Worm (Caenorhabditis elegans) whole organism, L2 larva: ENCODE data around the gene Y69H2.7.

Experiments used
- C34F6.9 ChIP-seq: fragments of 150-350 bp; optimal IDR thresholded peaks from 2 replicates; lab custom pipeline; 2014; ENCODE audit warnings: missing biosample characterization, missing genetic modification characterization
- R02D3.7 ChIP-seq: fragments of 150-350 bp; optimal IDR thresholded peaks from 2 replicates; lab custom pipeline; 2014; ENCODE audit warnings: missing biosample characterization, missing genetic modification characterization
- ZK546.5 ChIP-seq: sonication (generic microtip); optimal IDR thresholded peaks from 2 replicates; lab custom pipeline; 2017; ENCODE audit warnings: missing biosample characterization, missing genetic modification characterization
- alr-1 ChIP-seq: fragments of 150-350 bp; optimal IDR thresholded peaks from 2 replicates; lab custom pipeline; 2014; ENCODE audit warnings: missing biosample characterization, missing genetic modification characterization
- aly-2 ChIP-seq: fragments of 150-350 bp; optimal IDR thresholded peaks from 2 replicates; lab custom pipeline; 2014; ENCODE audit warnings: missing biosample characterization, missing genetic modification characterization
- ama-1 ChIP-seq: fragments of 150-350 bp; optimal IDR thresholded peaks from 2 replicates; lab custom pipeline; 2018; ENCODE audit warnings: inconsistent platforms
- blmp-1 ChIP-seq: sonication (generic microtip); optimal IDR thresholded peaks from 2 replicates; lab custom pipeline; 2017; ENCODE audit warnings: missing genetic modification characterization, mild to moderate bottlenecking, missing compliant biosample characterization, antibody characterized with exemption, moderate library complexity; ENCODE audit not compliant: insufficient read depth
- ceh-16 ChIP-seq: fragments of 150-350 bp; optimal IDR thresholded peaks from 2 replicates; lab custom pipeline; 2014; ENCODE audit warnings: missing biosample characterization, missing genetic modification characterization
- ceh-82 ChIP-seq: fragments of 150-350 bp; optimal IDR thresholded peaks from 2 replicates; lab custom pipeline; 2014; ENCODE audit warnings: missing biosample characterization, missing genetic modification characterization
- crh-2 ChIP-seq: sonication (generic microtip); optimal IDR thresholded peaks from 2 replicates; lab custom pipeline; 2017; ENCODE audit warnings: missing biosample characterization, missing genetic modification characterization
- dmd-4 ChIP-seq: sonication (generic microtip); optimal IDR thresholded peaks from 2 replicates; lab custom pipeline; 2017; ENCODE audit warnings: missing biosample characterization, missing genetic modification characterization
- elt-1 ChIP-seq: fragments of 150-350 bp; optimal IDR thresholded peaks from 2 replicates; lab custom pipeline; 2014; ENCODE audit warnings: missing biosample characterization, missing genetic modification characterization
- elt-3 ChIP-seq: sonication (generic microtip); optimal IDR thresholded peaks from 2 replicates; lab custom pipeline; 2017; ENCODE audit warnings: missing biosample characterization, missing genetic modification characterization
- gmeb-1 ChIP-seq: fragments of 150-350 bp; optimal IDR thresholded peaks from 2 replicates; lab custom pipeline; 2014; ENCODE audit warnings: missing biosample characterization, missing genetic modification characterization
- lin-11 ChIP-seq: fragments of 150-350 bp; sonication (generic microtip); optimal IDR thresholded peaks from 2 replicates; lab custom pipeline; 2014; ENCODE audit warnings: missing biosample characterization, missing genetic modification characterization, inconsistent platforms, mixed read lengths
- lin-39 ChIP-seq: fragments of 150-350 bp; optimal IDR thresholded peaks from 2 replicates; lab custom pipeline; 2014; ENCODE audit warnings: missing biosample characterization, missing genetic modification reagents, missing genetic modification characterization
- mab-5 ChIP-seq: fragments of 150-350 bp; optimal IDR thresholded peaks from 2 replicates; lab custom pipeline; 2014; ENCODE audit warnings: missing biosample characterization, missing genetic modification characterization
- nhr-10 ChIP-seq: sonication (generic microtip); optimal IDR thresholded peaks from 2 replicates; lab custom pipeline; 2017; ENCODE audit warnings: missing biosample characterization, missing genetic modification characterization
- nhr-11 ChIP-seq: fragments of 150-350 bp; optimal IDR thresholded peaks from 2 replicates; lab custom pipeline; 2014; ENCODE audit warnings: missing biosample characterization, missing genetic modification characterization
- nhr-12 ChIP-seq: fragments of 150-350 bp; optimal IDR thresholded peaks from 2 replicates; lab custom pipeline; 2014; ENCODE audit warnings: missing biosample characterization, missing genetic modification characterization
- nhr-129 ChIP-seq: fragments of 150-350 bp; optimal IDR thresholded peaks from 2 replicates; lab custom pipeline; 2014; ENCODE audit warnings: missing biosample characterization, missing genetic modification characterization
- nhr-21 ChIP-seq: fragments of 150-350 bp; optimal IDR thresholded peaks from 2 replicates; lab custom pipeline; 2014; ENCODE audit warnings: missing biosample characterization, missing genetic modification characterization
- nhr-23 ChIP-seq: fragments of 150-350 bp; optimal IDR thresholded peaks from 2 replicates; lab custom pipeline; 2014; ENCODE audit warnings: missing biosample characterization, missing genetic modification reagents, missing genetic modification characterization
- nhr-237 ChIP-seq: fragments of 150-350 bp; optimal IDR thresholded peaks from 2 replicates; lab custom pipeline; 2014; ENCODE audit warnings: missing biosample characterization, missing genetic modification characterization
- nhr-6 ChIP-seq: fragments of 150-350 bp; optimal IDR thresholded peaks from 2 replicates; lab custom pipeline; 2014; ENCODE audit warnings: missing biosample characterization, missing genetic modification characterization
- nhr-77 ChIP-seq: fragments of 150-350 bp; optimal IDR thresholded peaks from 2 replicates; lab custom pipeline; 2014; ENCODE audit warnings: missing biosample characterization, missing genetic modification characterization
- peb-1 ChIP-seq: fragments of 150-350 bp; optimal IDR thresholded peaks from 2 replicates; lab custom pipeline; 2014; ENCODE audit warnings: missing biosample characterization, missing genetic modification characterization
- sem-4 ChIP-seq: fragments of 150-350 bp; optimal IDR thresholded peaks from 2 replicates; lab custom pipeline; 2014; ENCODE audit warnings: missing biosample characterization, missing genetic modification reagents, missing genetic modification characterization
- skn-1 ChIP-seq: sonication (generic microtip); optimal IDR thresholded peaks from 2 replicates; lab custom pipeline; 2017; ENCODE audit warnings: missing biosample characterization, missing genetic modification characterization
- sma-9 ChIP-seq, 2 experiments: fragments of 150-350 bp in 1 of 2; sonication (generic microtip) in 1 of 2; optimal IDR thresholded peaks; 2 replicates each; lab custom pipeline; 2014 to 2016; ENCODE audit warnings: missing genetic modification characterization in 2 of 2, mild to moderate bottlenecking in 1 of 2, missing biosample characterization in 1 of 2, missing compliant biosample characterization in 1 of 2, missing genetic modification reagents in 1 of 2, moderate library complexity in 1 of 2
- snpc-4 ChIP-seq: fragments of 150-350 bp; optimal IDR thresholded peaks from 2 replicates; lab custom pipeline; 2014; ENCODE audit warnings: missing biosample characterization, missing genetic modification characterization
- unc-55 ChIP-seq: fragments of 150-350 bp; sonication (generic microtip); optimal IDR thresholded peaks from 3 replicates; lab custom pipeline; 2014; ENCODE audit warnings: missing biosample characterization, missing genetic modification reagents, missing genetic modification characterization
- zag-1 ChIP-seq: fragments of 150-350 bp; optimal IDR thresholded peaks from 2 replicates; lab custom pipeline; 2014; ENCODE audit warnings: missing biosample characterization, missing genetic modification characterization

Gene Y69H2.7

ce11 chrV:18671811-18672210, 18.0 kb upstream of the Y69H2.7 start:
- no peak for TF ChIP-seq aly-2 (tag; lab: Kevin White, UChicago)
- no peak for TF ChIP-seq blmp-1
- no peak for TF ChIP-seq R02D3.7
- no peak for TF ChIP-seq nhr-6 (tag; lab: Kevin White, UChicago)
- no peak for TF ChIP-seq skn-1 (tag; lab: Kevin White, UChicago)
- no peak for TF ChIP-seq nhr-23 (tag; lab: Kevin White, UChicago)

- TF ChIP-seq nhr-21 (tag; lab: Kevin White, UChicago) (no peak), sem-4 (tag; lab: Kevin White, UChicago) (no peak), lin-11 (tag; lab: Kevin White, UChicago) (no peak), mab-5 (no peak), ama-1 (no peak), peb-1 (tag; lab: Kevin White, UChicago) (no peak), alr-1 (tag; lab: Kevin White, UChicago) (no peak), zag-1 (tag; lab: Kevin White, UChicago) (no peak), nhr-77 (tag; lab: Kevin White, UChicago) (no peak), aly-2 (tag; lab: Kevin White, UChicago) (no peak)
Measured at ce11 chrV:18674367-18674766, 15.4 kb upstream of the Y69H2.7 start.

ce11 chrV:18684455-18684987, 5.3 kb upstream of the Y69H2.7 start, which contains the start of gene Y69H2.17:
TSS of gene Y69H2.17 (plus strand) at chrV:18684937.
- TF ChIP-seq ceh-82 (no peak), ZK546.5 (no peak), sem-4 (tag; lab: Kevin White, UChicago) (no peak), C34F6.9 (tag; lab: Kevin White, UChicago) (no peak), ceh-16 (no peak), nhr-11 (tag; lab: Kevin White, UChicago) (no peak)
- TF ChIP-seq, all 48 proteins: peak for 0

ce11 chrV:18687361-18687760, 2.4 kb upstream of the Y69H2.7 start:
- TF ChIP-seq nhr-21 (tag; lab: Kevin White, UChicago) (no peak), sma-9 (GFP tag; optimal IDR thresholded peaks at IDR 0.05; lab: Kevin White, UChicago) (no peak), sma-9 (tag; optimal IDR thresholded peaks at IDR 0.05; lab: Kevin White, UChicago) (no peak), dmd-4 (tag; lab: Kevin White, UChicago) (no peak), peb-1 (tag; lab: Kevin White, UChicago) (no peak), crh-2 (no peak), nhr-11 (tag; lab: Kevin White, UChicago) (no peak), snpc-4 (tag; lab: Kevin White, UChicago) (no peak), aly-2 (tag; lab: Kevin White, UChicago) (no peak), unc-55 (GFP tag; lab: Kevin White, UChicago) (no peak), nhr-12 (no peak), nhr-6 (tag; lab: Kevin White, UChicago) (no peak), sem-4 (tag; lab: Kevin White, UChicago) (no peak), ZK546.5 (no peak), elt-3 (tag; lab: Kevin White, UChicago) (no peak), nhr-129 (tag; lab: Kevin White, UChicago) (no peak), skn-1 (tag; lab: Kevin White, UChicago) (no peak), mab-5 (no peak), nhr-10 (no peak)

ce11 chrV:18695469-18695868, 5.7 kb downstream of the Y69H2.7 start:
- TF ChIP-seq nhr-23 (tag; lab: Kevin White, UChicago) (no peak), nhr-21 (tag; lab: Kevin White, UChicago) (no peak), nhr-12 (no peak), gmeb-1 (tag; lab: Kevin White, UChicago) (no peak), nhr-129 (tag; lab: Kevin White, UChicago) (no peak), elt-1 (no peak), skn-1 (tag; lab: Kevin White, UChicago) (no peak), peb-1 (tag; lab: Kevin White, UChicago) (no peak), lin-39 (tag; lab: Kevin White, UChicago) (no peak), snpc-4 (tag; lab: Kevin White, UChicago) (no peak), nhr-6 (tag; lab: Kevin White, UChicago) (no peak), nhr-10 (no peak), unc-55 (GFP tag; lab: Kevin White, UChicago) (no peak), nhr-237 (tag; lab: Kevin White, UChicago) (no peak), aly-2 (tag; lab: Kevin White, UChicago) (no peak), lin-11 (tag; lab: Kevin White, UChicago) (no peak), ceh-16 (no peak), nhr-77 (tag; lab: Kevin White, UChicago) (no peak)
